Fruit fly (Drosophila melanogaster) whole organism, embryonic: Measurements from ENCODE around the gene CG7766.

Experiments
- CG17359 ChIP-seq: fragments of 200-800 bp; sonication (Bioruptor generic); optimal IDR thresholded peaks from 3 replicates; lab custom pipeline; 2018; ENCODE audit warnings: missing biosample characterization, mild to moderate bottlenecking, missing genetic modification characterization, moderate library complexity
- CG3281 ChIP-seq: fragments of 200-800 bp; sonication (Bioruptor generic); optimal IDR thresholded peaks from 3 replicates; lab custom pipeline; 2017; ENCODE audit warnings: missing biosample characterization, mild to moderate bottlenecking, missing genetic modification characterization
- CG8478 ChIP-seq: fragments of >200 bp; optimal IDR thresholded peaks from 2 replicates; lab custom pipeline; 2018
- CG9727 ChIP-seq: fragments of 200-800 bp; sonication (Bioruptor generic); optimal IDR thresholded peaks from 3 replicates; lab custom pipeline; 2017; ENCODE audit warnings: missing biosample characterization, mild to moderate bottlenecking, missing genetic modification characterization
- Dll ChIP-seq: fragments of 200-800 bp; sonication (Bioruptor generic); IDR thresholded peaks from 4 replicates; pipeline ENCODE4 v1.3.6; 2022; ENCODE audit warnings: missing biosample characterization, missing genetic modification characterization; ENCODE audit not compliant: partially characterized antibody
- PHDP ChIP-seq: fragments of 200-800 bp; sonication (Bioruptor generic); optimal IDR thresholded peaks from 3 replicates; lab custom pipeline; 2018; ENCODE audit warnings: missing biosample characterization, mild to moderate bottlenecking, missing genetic modification characterization, moderate library complexity
- Rx ChIP-seq: fragments of 200-800 bp; sonication (Bioruptor generic); IDR thresholded peaks from 2 replicates; pipeline ENCODE4 v1.3.6; 2022; ENCODE audit warnings: missing biosample characterization, missing genetic modification characterization
- lov ChIP-seq, 2 experiments: fragments of 200-800 bp in 1 of 2; fragments of >200 bp in 1 of 2; sonication (Bioruptor generic) in 1 of 2; IDR thresholded peaks in 1 of 2; optimal IDR thresholded peaks in 1 of 2; 2 replicates in 1 of 2; 3 replicates in 1 of 2; pipeline versions ENCODE4 v1.3.6 to Lab custom; 2017 to 2022; ENCODE audit warnings: missing biosample characterization in 1 of 2, missing genetic modification characterization in 1 of 2

- TF ChIP-seq Rx (GFP tag; lab: Robert Waterston, UW) (peak; percentile 40; the same call in 1 of the 2 replicates), CG3281 (GFP tag; lab: Kevin White, UChicago) (no peak), CG17359 (tag; lab: Kevin White, UChicago) (peak; percentile 51), PHDP (tag; lab: Kevin White, UChicago) (no peak), CG9727 (GFP tag; lab: Kevin White, UChicago) (no peak), lov (optimal IDR thresholded peaks at IDR 0.05; lab: Kevin White, UChicago) (no peak), lov (GFP tag; IDR thresholded peaks at IDR 0.05; lab: Robert Waterston, UW) (no peak), CG8478 (lab: Kevin White, UChicago) (no peak), Dll (GFP tag; lab: Robert Waterston, UW) (no peak)
Measured at dm6 chrX:9046986-9047385, 56.6 kb downstream of the CG7766 start.
